Fruit fly (Drosophila melanogaster) whole organism, adult: ENCODE results near the gene CecB.

Experiments used
- CG7101 ChIP-seq: fragments of 200-800 bp; sonication (Bioruptor generic); optimal IDR thresholded peaks from 2 replicates; lab custom pipeline; 2018; ENCODE audit warnings: missing biosample characterization, mild to moderate bottlenecking, missing genetic modification characterization, moderate library complexity
- Mnt ChIP-seq: fragments of 200-800 bp; sonication (Bioruptor generic); optimal IDR thresholded peaks from 2 replicates; lab custom pipeline; 2016; ENCODE audit warnings: missing biosample characterization, mild to moderate bottlenecking, missing genetic modification characterization

DNA sequence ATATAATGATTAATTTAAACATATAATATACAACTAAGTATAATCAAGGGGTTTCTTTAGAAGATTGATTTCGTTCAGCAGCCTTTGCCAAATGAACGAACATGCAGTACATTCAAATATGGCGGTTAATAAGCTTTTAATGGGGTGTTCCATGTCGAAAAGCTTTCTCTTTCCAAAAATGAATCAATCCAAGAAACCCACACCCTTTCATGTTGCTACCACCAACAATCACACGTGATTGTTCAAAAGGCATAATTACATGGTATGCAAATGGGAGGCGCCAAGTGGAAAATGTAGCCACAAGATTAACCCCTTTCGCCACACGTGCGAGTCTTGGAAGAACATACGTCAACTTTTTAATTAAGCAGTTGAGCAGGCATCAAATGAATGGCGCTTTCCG, 7.7 kb downstream of the CecB start:
- TF ChIP-seq CG7101 (tag; lab: Kevin White, UChicago) (no peak), Mnt (GFP tag; lab: Kevin White, UChicago) (peak; percentile 24)
